Fruit fly (Drosophila melanogaster): ENCODE data around the gene Mpv17.

The Mpv17 gene

dm6 chr4:1062957-1063812, 34.0 kb upstream of the Mpv17 start:
- TF ChIP-seq Dfd (GFP tag; optimal IDR thresholded peaks at IDR 0.05) (peak; percentile 50), sv (GFP tag; optimal IDR thresholded peaks at IDR 0.05) (no peak)

dm6 chr4:1061095-1061432, 31.9 kb upstream of the Mpv17 start:
- TF ChIP-seq sage (GFP tag; optimal IDR thresholded peaks at IDR 0.05) = no peak
- TF ChIP-seq woc (GFP tag; optimal IDR thresholded peaks at IDR 0.05) = no peak
- TF ChIP-seq dl (GFP tag; optimal IDR thresholded peaks at IDR 0.05; ENCODE audit: insufficient read depth in 1 of 2, partially characterized antibody in 2 of 2) = no peak
- no peak for TF ChIP-seq brk (GFP tag; optimal IDR thresholded peaks at IDR 0.05)
- TF ChIP-seq foxo (GFP tag; optimal IDR thresholded peaks at IDR 0.05) = no peak
- no peak for TF ChIP-seq Myc (optimal IDR thresholded peaks at IDR 0.05)
- no peak for TF ChIP-seq br (GFP tag; optimal IDR thresholded peaks at IDR 0.05)
- TF ChIP-seq Rel (GFP tag; optimal IDR thresholded peaks at IDR 0.05) = no peak
- TF ChIP-seq Rel (tag; optimal IDR thresholded peaks at IDR 0.05) = no peak

- TF ChIP-seq ey (GFP tag; optimal IDR thresholded peaks at IDR 0.05) (no peak), br (GFP tag; optimal IDR thresholded peaks at IDR 0.05) (no peak), N (GFP tag; optimal IDR thresholded peaks at IDR 0.05) (peak; percentile 97), Hr78 (GFP tag; optimal IDR thresholded peaks at IDR 0.05) (peak; percentile 57), woc (GFP tag; optimal IDR thresholded peaks at IDR 0.05) (peak; percentile 75), sage (GFP tag; optimal IDR thresholded peaks at IDR 0.05) (peak; percentile 15), foxo (GFP tag; optimal IDR thresholded peaks at IDR 0.05) (no peak)
Observed at dm6 chr4:1060373-1061094, 31.4 kb upstream of the Mpv17 start, which contains the start of gene apolpp. Gene apolpp (plus strand): TSS chr4:1060969.

dm6 chr4:1053653-1054163, 24.5 kb upstream of the Mpv17 start, which contains the start of gene CaMKII:
Gene CaMKII (minus strand): TSS chr4:1053703.
- TF ChIP-seq h (GFP tag; optimal IDR thresholded peaks at IDR 0.05) (peak; percentile 40), OdsH (GFP tag; optimal IDR thresholded peaks at IDR 0.05) (peak; percentile 3), Sp1 (GFP tag; optimal IDR thresholded peaks at IDR 0.05) (no peak), ey (GFP tag; optimal IDR thresholded peaks at IDR 0.05) (no peak), sage (GFP tag; optimal IDR thresholded peaks at IDR 0.05) (peak; percentile 37), rgr (GFP tag; optimal IDR thresholded peaks at IDR 0.05) (peak; percentile 38), woc (GFP tag; optimal IDR thresholded peaks at IDR 0.05) (peak; percentile 24), psq (GFP tag; optimal IDR thresholded peaks at IDR 0.05) (peak; percentile 32)

- TF ChIP-seq woc (GFP tag; optimal IDR thresholded peaks at IDR 0.05) (peak; percentile 73), sv (GFP tag; optimal IDR thresholded peaks at IDR 0.05) (no peak), usp (GFP tag; optimal IDR thresholded peaks at IDR 0.05) (no peak), N (GFP tag; optimal IDR thresholded peaks at IDR 0.05) (peak; percentile 33), jim (GFP tag; optimal IDR thresholded peaks at IDR 0.05) (no peak), GATAd (GFP tag; optimal IDR thresholded peaks at IDR 0.05) (no peak), Jra (GFP tag; optimal IDR thresholded peaks at IDR 0.05) (no peak), CG32264 (GFP tag; optimal IDR thresholded peaks at IDR 0.05) (no peak), foxo (GFP tag; optimal IDR thresholded peaks at IDR 0.05) (no peak), Hnf4 (GFP tag; optimal IDR thresholded peaks at IDR 0.05) (peak; percentile 13), pan (optimal IDR thresholded peaks at IDR 0.05) (no peak), tai (GFP tag; optimal IDR thresholded peaks at IDR 0.05) (no peak), sage (GFP tag; optimal IDR thresholded peaks at IDR 0.05) (no peak), Hr83 (GFP tag; optimal IDR thresholded peaks at IDR 0.05; ENCODE audit: poor library complexity, severe bottlenecking) (peak; percentile 42), OdsH (GFP tag; optimal IDR thresholded peaks at IDR 0.05) (no peak), lola (GFP tag; optimal IDR thresholded peaks at IDR 0.05) (no peak), br (GFP tag; optimal IDR thresholded peaks at IDR 0.05) (no peak)
Observed at dm6 chr4:1051271-1051670, 22.1 kb upstream of the Mpv17 start.
